Fruit fly (Drosophila melanogaster) whole organism, adult: ENCODE measurements around the gene CG31949.

ENCODE experiments used
- CG14711 ChIP-seq: fragments of 200-800 bp; sonication (Bioruptor generic); optimal IDR thresholded peaks from 2 replicates; lab custom pipeline; 2018; ENCODE audit warnings: missing biosample characterization, mild to moderate bottlenecking, missing genetic modification characterization, moderate library complexity
- CG1620 ChIP-seq: fragments of 200-800 bp; sonication (Bioruptor generic); optimal IDR thresholded peaks from 2 replicates; lab custom pipeline; 2016; ENCODE audit warnings: missing biosample characterization, missing genetic modification characterization
- CG33017 ChIP-seq: fragments of 200-800 bp; sonication (Bioruptor generic); optimal IDR thresholded peaks from 2 replicates; lab custom pipeline; 2018; ENCODE audit warnings: missing biosample characterization, mild to moderate bottlenecking, missing genetic modification characterization, moderate library complexity
- CG5204 ChIP-seq: fragments of 200-800 bp; sonication (Bioruptor generic); optimal IDR thresholded peaks from 2 replicates; lab custom pipeline; 2016; ENCODE audit warnings: missing biosample characterization, missing genetic modification characterization
- Clk ChIP-seq: fragments of 200-800 bp; sonication (Bioruptor generic); optimal IDR thresholded peaks from 2 replicates; lab custom pipeline; 2017; ENCODE audit warnings: missing biosample characterization, missing genetic modification characterization
- cnc ChIP-seq, 2 experiments: fragments of >200 bp; optimal IDR thresholded peaks; 2 replicates each; lab custom pipeline; 2017
- ovo ChIP-seq: fragments of 200-800 bp; sonication (Bioruptor generic); optimal IDR thresholded peaks from 2 replicates; lab custom pipeline; 2016; ENCODE audit warnings: missing biosample characterization, missing genetic modification characterization
- toe ChIP-seq: fragments of 200-800 bp; sonication (Bioruptor generic); optimal IDR thresholded peaks from 2 replicates; lab custom pipeline; 2016; ENCODE audit warnings: missing biosample characterization, missing genetic modification characterization

DNA sequence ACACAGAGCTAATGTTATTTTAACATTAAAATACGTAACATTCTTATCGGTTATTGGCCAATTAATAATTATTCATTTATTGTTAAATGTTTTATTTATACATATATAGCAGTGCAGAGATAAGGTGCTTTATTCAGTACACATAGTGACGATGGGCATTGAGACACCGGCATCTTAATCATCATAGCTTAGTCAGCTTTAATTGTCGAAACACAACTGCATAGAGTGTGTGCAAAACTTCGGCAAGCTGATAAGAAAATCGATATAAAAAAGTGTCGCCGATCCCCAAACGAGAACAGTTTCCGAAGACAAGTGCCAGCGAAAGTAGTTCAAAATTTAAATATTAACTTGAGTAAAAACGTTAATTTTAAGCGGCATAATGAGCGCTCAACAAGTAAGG is 7.7 kb downstream of the CG31949 start, which contains the start of gene CG16995:
- TF ChIP-seq CG5204 (GFP tag; lab: Kevin White, UChicago) (no peak), cnc (optimal IDR thresholded peaks at IDR 0.05; lab: Kevin White, UChicago) (no peak), CG14711 (tag; lab: Kevin White, UChicago) (no peak), CG33017 (tag; lab: Kevin White, UChicago) (no peak), Clk (GFP tag; lab: Kevin White, UChicago) (no peak), ovo (GFP tag; lab: Kevin White, UChicago) (no peak), toe (GFP tag; lab: Kevin White, UChicago) (no peak), CG1620 (no peak)
